Fruit fly (Drosophila melanogaster) whole organism, prepupa: ENCODE data around the gene CG5180.

Source experiments
- Blimp-1 ChIP-seq: fragments of 200-800 bp; sonication (Bioruptor generic); optimal IDR thresholded peaks from 3 replicates; lab custom pipeline; 2017; ENCODE audit warnings: missing biosample characterization, missing genetic modification characterization, mild to moderate bottlenecking, moderate library complexity, missing genetic modification reagents
- CG10631 ChIP-seq: fragments of 200-800 bp; sonication (Bioruptor generic); optimal IDR thresholded peaks from 2 replicates; lab custom pipeline; 2016; ENCODE audit warnings: missing biosample characterization, missing genetic modification characterization
- CG10669 ChIP-seq: fragments of 200-800 bp; sonication (Bioruptor generic); optimal IDR thresholded peaks from 3 replicates; lab custom pipeline; 2018; ENCODE audit warnings: missing biosample characterization, mild to moderate bottlenecking, missing genetic modification characterization, moderate library complexity
- CG11294 ChIP-seq: fragments of 200-800 bp; sonication (Bioruptor generic); IDR thresholded peaks from 2 replicates; pipeline ENCODE4 v1.3.6; 2022; ENCODE audit warnings: missing biosample characterization, missing genetic modification characterization
- CG11762 ChIP-seq: fragments of 200-800 bp; sonication (Bioruptor generic); optimal IDR thresholded peaks from 3 replicates; lab custom pipeline; 2016; ENCODE audit warnings: missing biosample characterization, missing genetic modification characterization; ENCODE audit not compliant: insufficient read depth
- CG11902 ChIP-seq: fragments of 200-800 bp; sonication (Bioruptor generic); optimal IDR thresholded peaks from 3 replicates; lab custom pipeline; 2016; ENCODE audit warnings: missing biosample characterization, missing genetic modification characterization
- CG3032 ChIP-seq: fragments of 200-800 bp; optimal IDR thresholded peaks from 2 replicates; lab custom pipeline; 2019; ENCODE audit warnings: missing biosample characterization, mild to moderate bottlenecking, missing genetic modification characterization, moderate library complexity
- CG32006 ChIP-seq: fragments of 200-800 bp; sonication (Bioruptor generic); optimal IDR thresholded peaks from 3 replicates; lab custom pipeline; 2017; ENCODE audit warnings: missing biosample characterization, mild to moderate bottlenecking, missing genetic modification characterization
- CG34406 ChIP-seq: fragments of 200-800 bp; sonication (Bioruptor generic); optimal IDR thresholded peaks from 3 replicates; lab custom pipeline; 2016; ENCODE audit warnings: missing biosample characterization, missing genetic modification characterization
- CG6163 ChIP-seq: fragments of 200-800 bp; sonication (Bioruptor generic); IDR thresholded peaks from 3 replicates; pipeline ENCODE4 v1.3.6; 2022; ENCODE audit warnings: missing biosample characterization, missing genetic modification characterization
- CG6276 ChIP-seq: fragments of 200-800 bp; sonication (Bioruptor generic); optimal IDR thresholded peaks from 2 replicates; lab custom pipeline; 2017; ENCODE audit warnings: missing biosample characterization, mild to moderate bottlenecking, missing genetic modification characterization
- CG6792 ChIP-seq: fragments of 200-800 bp; sonication (Bioruptor generic); optimal IDR thresholded peaks from 3 replicates; lab custom pipeline; 2016; ENCODE audit warnings: missing biosample characterization, missing genetic modification characterization
- CG7368 ChIP-seq: fragments of 200-800 bp; sonication (Bioruptor generic); optimal IDR thresholded peaks from 3 replicates; lab custom pipeline; 2016; ENCODE audit warnings: missing biosample characterization, missing genetic modification characterization
- CG8319 ChIP-seq: fragments of 200-800 bp; sonication (Bioruptor generic); optimal IDR thresholded peaks from 3 replicates; lab custom pipeline; 2016; ENCODE audit warnings: missing biosample characterization, missing genetic modification characterization
- CG8632 ChIP-seq: fragments of 200-800 bp; sonication (Bioruptor generic); optimal IDR thresholded peaks from 3 replicates; lab custom pipeline; 2016; ENCODE audit warnings: missing biosample characterization, missing genetic modification characterization
- CG9139 ChIP-seq: fragments of 200-800 bp; sonication (Bioruptor generic); optimal IDR thresholded peaks from 3 replicates; lab custom pipeline; 2017; ENCODE audit warnings: missing biosample characterization, mild to moderate bottlenecking, missing genetic modification characterization
- Eip78C ChIP-seq: fragments of 200-800 bp; sonication (Bioruptor generic); peaks from one replicate; lab custom pipeline; 2016; ENCODE audit warnings: missing biosample characterization, missing genetic modification characterization
- Ets96B ChIP-seq: fragments of 200-800 bp; optimal IDR thresholded peaks from 2 replicates; lab custom pipeline; 2019; ENCODE audit warnings: missing biosample characterization, mild to moderate bottlenecking, missing genetic modification characterization, moderate library complexity
- Gug ChIP-seq: fragments of 200-800 bp; sonication (Bioruptor generic); IDR thresholded peaks from 2 replicates; pipeline ENCODE4 v1.3.6; 2022; ENCODE audit warnings: missing biosample characterization, missing genetic modification characterization
- Hr38 ChIP-seq: sonication (Bioruptor generic); optimal IDR thresholded peaks from 2 replicates; lab custom pipeline; 2016; ENCODE audit warnings: missing biosample characterization, missing genetic modification characterization
- Hr39 ChIP-seq: fragments of 200-800 bp; sonication (Bioruptor generic); optimal IDR thresholded peaks from 2 replicates; lab custom pipeline; 2016; ENCODE audit warnings: missing biosample characterization, missing genetic modification characterization
- Hr4 ChIP-seq: fragments of 200-800 bp; sonication (Bioruptor generic); optimal IDR thresholded peaks from 3 replicates; lab custom pipeline; 2016; ENCODE audit warnings: missing biosample characterization, missing genetic modification characterization
- Lpt ChIP-seq: fragments of 200-800 bp; sonication (Bioruptor generic); optimal IDR thresholded peaks from 3 replicates; lab custom pipeline; 2016; ENCODE audit warnings: missing biosample characterization, missing genetic modification characterization
- Sox102F ChIP-seq: fragments of 200-800 bp; sonication (Bioruptor generic); optimal IDR thresholded peaks from 2 replicates; lab custom pipeline; 2016; ENCODE audit warnings: missing biosample characterization, mild to moderate bottlenecking, missing genetic modification characterization
- Sox14 ChIP-seq: fragments of 200-800 bp; sonication (Bioruptor generic); optimal IDR thresholded peaks from 3 replicates; lab custom pipeline; 2016; ENCODE audit warnings: missing biosample characterization, missing genetic modification characterization
- Sox15 ChIP-seq: fragments of 200-800 bp; sonication (Bioruptor generic); optimal IDR thresholded peaks from 3 replicates; lab custom pipeline; 2016; ENCODE audit warnings: missing biosample characterization, missing genetic modification characterization
- achi ChIP-seq: fragments of 200-800 bp; sonication (Bioruptor generic); optimal IDR thresholded peaks from 3 replicates; lab custom pipeline; 2016; ENCODE audit warnings: missing biosample characterization, missing genetic modification characterization
- acj6 ChIP-seq: fragments of 200-800 bp; sonication (Bioruptor generic); optimal IDR thresholded peaks from 3 replicates; lab custom pipeline; 2016; ENCODE audit warnings: missing biosample characterization, missing genetic modification characterization
- dac ChIP-seq: fragments of 200-800 bp; sonication (Bioruptor generic); optimal IDR thresholded peaks from 2 replicates; lab custom pipeline; 2017; ENCODE audit warnings: missing biosample characterization, mild to moderate bottlenecking, missing genetic modification characterization
- dsx ChIP-seq: fragments of 200-800 bp; optimal IDR thresholded peaks from 3 replicates; lab custom pipeline; 2019; ENCODE audit warnings: missing biosample characterization, mild to moderate bottlenecking, missing genetic modification characterization, moderate library complexity; ENCODE audit not compliant: poor library complexity, severe bottlenecking
- eg ChIP-seq: fragments of 200-800 bp; sonication (Bioruptor generic); IDR thresholded peaks from 3 replicates; pipeline ENCODE4 v1.3.6; 2022; ENCODE audit warnings: missing biosample characterization, missing genetic modification characterization
- esn ChIP-seq: fragments of 200-800 bp; sonication (Bioruptor generic); optimal IDR thresholded peaks from 2 replicates; lab custom pipeline; 2016; ENCODE audit warnings: missing biosample characterization, mild to moderate bottlenecking, missing genetic modification characterization, moderate library complexity
- fd85E ChIP-seq: fragments of 200-800 bp; sonication (Bioruptor generic); optimal IDR thresholded peaks from 3 replicates; lab custom pipeline; 2016; ENCODE audit warnings: missing biosample characterization, missing genetic modification characterization
- lz ChIP-seq: fragments of 200-800 bp; sonication (Bioruptor generic); optimal IDR thresholded peaks from 3 replicates; lab custom pipeline; 2016; ENCODE audit warnings: missing biosample characterization, missing genetic modification characterization
- salr ChIP-seq, 2 experiments: fragments of 200-800 bp; sonication (Bioruptor generic); optimal IDR thresholded peaks; 3 replicates each; lab custom pipeline; 2016 to 2018; ENCODE audit warnings: missing biosample characterization in 2 of 2, missing genetic modification characterization in 2 of 2, mild to moderate bottlenecking in 1 of 2
- ss ChIP-seq, 2 experiments: fragments of 200-800 bp; sonication (Bioruptor generic); optimal IDR thresholded peaks; 2 replicates in 1 of 2; 3 replicates in 1 of 2; lab custom pipeline; 2017 to 2018; ENCODE audit warnings: mild to moderate bottlenecking in 2 of 2, missing biosample characterization in 2 of 2, missing genetic modification characterization in 2 of 2, moderate library complexity in 1 of 2
- svp ChIP-seq: fragments of 200-800 bp; sonication (Bioruptor generic); peaks from one replicate; lab custom pipeline; 2016; ENCODE audit warnings: missing biosample characterization, missing genetic modification characterization
- vri ChIP-seq: fragments of 200-800 bp; sonication (Bioruptor generic); optimal IDR thresholded peaks from 3 replicates; lab custom pipeline; 2016; ENCODE audit warnings: missing biosample characterization, mild to moderate bottlenecking, missing genetic modification characterization

The CG5180 gene

DNA sequence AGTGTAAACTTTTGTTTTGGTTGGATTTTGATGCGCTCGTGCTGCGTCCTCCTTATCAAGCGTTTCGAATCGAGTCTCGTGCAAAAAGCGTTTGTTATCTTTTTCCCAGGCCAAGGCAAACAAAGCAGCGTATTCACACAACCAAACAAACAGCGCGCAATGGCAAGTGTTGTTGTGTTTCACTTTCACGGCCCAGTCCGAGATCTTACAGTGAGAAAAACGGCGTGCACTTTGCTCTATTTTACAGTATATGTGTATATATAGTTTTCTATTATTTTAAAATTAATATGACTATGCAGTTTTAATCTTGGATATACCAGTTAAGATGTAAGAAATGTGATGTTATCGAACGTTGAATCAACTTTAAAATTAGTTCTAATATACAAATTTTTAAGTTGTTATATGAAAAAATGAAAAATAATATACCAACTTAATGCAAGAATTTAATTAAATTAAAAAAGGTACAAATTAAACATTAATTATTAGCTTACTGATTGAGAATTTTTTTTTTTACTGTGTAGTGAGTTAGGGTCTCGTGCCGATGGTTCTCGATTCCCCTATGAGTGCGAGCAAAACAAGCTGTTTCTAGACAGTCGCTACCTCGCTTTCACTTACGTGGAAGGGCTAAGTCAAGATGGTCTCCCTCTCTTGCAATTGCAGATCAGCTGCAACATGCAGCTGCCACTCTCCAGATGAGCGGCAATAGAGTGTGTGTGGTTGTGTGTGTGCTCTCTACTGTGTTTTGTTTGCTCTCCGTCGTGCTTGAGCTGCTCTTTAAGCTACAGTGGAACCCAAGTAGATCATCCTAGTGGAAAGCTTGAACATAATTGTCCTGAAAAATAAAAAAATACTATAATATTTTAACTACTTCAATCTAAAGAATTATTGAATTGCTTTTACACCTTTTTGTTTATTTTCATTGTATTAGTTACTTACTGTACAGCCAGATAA is 36.7 kb downstream of the CG5180 start (continued):
- TF ChIP-seq Sox102F (peak; percentile 65), Sox14 (GFP tag; lab: Kevin White, UChicago) (peak; percentile 78), Hr38 (GFP tag; lab: Kevin White, UChicago) (no peak), svp (GFP tag; lab: Kevin White, UChicago) (peak; percentile 85), achi (peak; percentile 90), Sox15 (GFP tag; lab: Kevin White, UChicago) (peak; percentile 73), Hr4 (peak; percentile 63), Ets96B (peak; percentile 95), Hr39 (peak; percentile 49), esn (GFP tag; lab: Kevin White, UChicago) (peak; percentile 86), CG6792 (peak; percentile 88), CG3032 (tag; lab: Kevin White, UChicago) (peak; percentile 94), CG8632 (peak; percentile 92), CG10631 (GFP tag; lab: Kevin White, UChicago) (peak; percentile 95), dsx (peak; percentile 93), vri (GFP tag; lab: Kevin White, UChicago) (peak; percentile 54), salr (GFP tag; optimal IDR thresholded peaks at IDR 0.05; lab: Kevin White, UChicago) (peak; percentile 35 to 91), CG10669 (GFP tag; lab: Kevin White, UChicago) (peak; percentile 85), fd85E (GFP tag; lab: Kevin White, UChicago) (peak; percentile 69), Blimp-1 (peak; percentile 90)

DNA sequence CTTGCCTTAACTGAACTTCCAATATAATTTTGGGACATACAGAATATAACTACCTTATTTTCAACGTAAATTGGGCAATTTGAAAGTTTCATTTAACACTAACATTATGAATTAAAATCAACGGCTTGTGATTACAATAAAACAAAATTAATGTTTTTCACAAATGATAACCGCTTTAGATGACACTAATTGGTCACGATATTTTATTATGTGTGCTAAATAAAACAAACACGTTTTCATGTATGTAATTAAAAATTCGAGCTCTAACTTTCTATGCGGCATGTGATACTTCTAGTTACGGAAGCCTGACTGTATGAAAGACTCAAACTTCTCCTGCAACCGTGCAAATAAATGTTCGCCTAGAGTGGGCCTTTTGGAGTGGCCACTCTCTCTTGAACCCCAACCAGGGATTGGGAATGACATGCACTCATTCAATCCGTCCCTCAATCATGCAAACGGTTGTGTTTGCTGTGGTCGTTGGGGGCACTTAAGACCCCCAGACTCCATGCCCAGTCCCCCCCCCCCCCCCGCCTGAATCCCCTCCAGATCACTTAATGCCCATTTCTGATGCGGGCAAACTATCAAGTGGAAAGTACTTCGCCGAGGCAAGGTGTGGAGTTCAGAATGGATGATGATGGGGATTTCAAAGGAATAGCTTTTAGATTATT is 37.5 kb downstream of the CG5180 start:
- TF ChIP-seq CG34406 (GFP tag; lab: Kevin White, UChicago) (no peak), eg (GFP tag; lab: Robert Waterston, UW) (no peak), Eip78C (GFP tag; lab: Kevin White, UChicago) (peak; percentile 66), Lpt (no peak), CG11902 (GFP tag; lab: Kevin White, UChicago) (no peak), ss (GFP tag; optimal IDR thresholded peaks at IDR 0.05; lab: Kevin White, UChicago) (no peak), CG11294 (no peak), salr (GFP tag; optimal IDR thresholded peaks at IDR 0.05; lab: Kevin White, UChicago) (peak in 1 of 2 experiments; percentile 5), CG6276 (peak; percentile 12), CG8319 (GFP tag; lab: Kevin White, UChicago) (no peak), acj6 (GFP tag; lab: Kevin White, UChicago) (no peak), lz (no peak), CG6163 (GFP tag; lab: Robert Waterston, UW) (no peak), CG9139 (GFP tag; lab: Kevin White, UChicago) (no peak), CG32006 (GFP tag; lab: Kevin White, UChicago) (peak; percentile 27), CG7368 (GFP tag; lab: Kevin White, UChicago) (no peak)
- TF ChIP-seq, all 60 proteins: peak for 4

DNA sequence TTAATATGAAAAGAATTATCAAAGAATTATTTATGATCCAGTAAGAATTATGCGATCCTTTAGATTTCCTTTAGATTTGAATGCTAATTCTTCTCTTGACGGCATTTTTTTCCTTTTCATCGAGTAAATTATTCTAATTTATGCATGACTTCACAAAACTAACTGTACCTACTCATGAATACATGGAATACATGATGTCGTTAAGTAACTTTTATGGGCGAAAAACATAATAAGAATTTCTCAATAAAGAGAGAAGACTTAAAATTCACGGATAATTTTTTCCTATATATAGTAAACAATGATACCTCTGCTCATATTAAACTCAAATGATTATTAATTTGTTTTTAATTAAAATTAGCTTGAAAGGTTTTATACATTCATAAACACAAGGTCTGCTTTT is 38.2 kb downstream of the CG5180 start:
- TF ChIP-seq CG11762 (GFP tag; lab: Kevin White, UChicago) = no peak
- TF ChIP-seq dac (GFP tag; lab: Kevin White, UChicago) = no peak
- no peak for TF ChIP-seq Gug (GFP tag; lab: Robert Waterston, UW)
- no peak for TF ChIP-seq svp (GFP tag; lab: Kevin White, UChicago)
- TF ChIP-seq, all 60 proteins: peak for 0
